Fruit fly (Drosophila melanogaster) whole organism, adult: Measurements from ENCODE around the gene Moe.

Experiments used
- CG12768 ChIP-seq: fragments of 200-800 bp; sonication (Bioruptor generic); optimal IDR thresholded peaks from 2 replicates; lab custom pipeline; 2017; ENCODE audit warnings: missing biosample characterization, missing genetic modification characterization, mild to moderate bottlenecking, moderate library complexity, missing genetic modification reagents
- CG14711 ChIP-seq: fragments of 200-800 bp; sonication (Bioruptor generic); optimal IDR thresholded peaks from 2 replicates; lab custom pipeline; 2018; ENCODE audit warnings: missing biosample characterization, mild to moderate bottlenecking, missing genetic modification characterization, moderate library complexity
- CG1620 ChIP-seq: fragments of 200-800 bp; sonication (Bioruptor generic); optimal IDR thresholded peaks from 2 replicates; lab custom pipeline; 2016; ENCODE audit warnings: missing biosample characterization, missing genetic modification characterization
- CG7101 ChIP-seq: fragments of 200-800 bp; sonication (Bioruptor generic); optimal IDR thresholded peaks from 2 replicates; lab custom pipeline; 2018; ENCODE audit warnings: missing biosample characterization, mild to moderate bottlenecking, missing genetic modification characterization, moderate library complexity
- cic ChIP-seq: fragments of 200-800 bp; sonication (Bioruptor generic); optimal IDR thresholded peaks from 2 replicates; lab custom pipeline; 2017; ENCODE audit warnings: missing biosample characterization, mild to moderate bottlenecking, missing genetic modification characterization, moderate library complexity
- kay ChIP-seq: fragments of 200-800 bp; sonication (Bioruptor generic); peaks from one replicate; lab custom pipeline; 2016; ENCODE audit warnings: missing biosample characterization, missing genetic modification characterization, borderline replicate concordance
- ovo ChIP-seq: fragments of 200-800 bp; sonication (Bioruptor generic); optimal IDR thresholded peaks from 2 replicates; lab custom pipeline; 2016; ENCODE audit warnings: missing biosample characterization, missing genetic modification characterization
- pad ChIP-seq: fragments of 200-800 bp; sonication (Bioruptor generic); optimal IDR thresholded peaks from 3 replicates; lab custom pipeline; 2017; ENCODE audit warnings: missing biosample characterization, missing genetic modification characterization, mild to moderate bottlenecking, moderate library complexity, missing genetic modification reagents

- TF ChIP-seq CG7101 (tag; lab: Kevin White, UChicago): peak; percentile 76
- TF ChIP-seq CG12768 (GFP tag; lab: Kevin White, UChicago): no peak
- peak; percentile 96 for TF ChIP-seq kay (GFP tag; lab: Kevin White, UChicago)
- no peak for TF ChIP-seq cic (GFP tag; lab: Kevin White, UChicago)
- no peak for TF ChIP-seq ovo (GFP tag; lab: Kevin White, UChicago)
- TF ChIP-seq CG1620 (GFP tag; lab: Kevin White, UChicago): peak; percentile 21
- TF ChIP-seq CG14711 (tag; lab: Kevin White, UChicago): peak; percentile 96
- peak; percentile 32 for TF ChIP-seq pad (GFP tag; lab: Kevin White, UChicago)
Measured at dm6 chrX:8894315-8895017, 3.7 kb downstream of the Moe start.
